Worm (Caenorhabditis elegans): ENCODE results near the gene Y40C5A.4.

DNA sequence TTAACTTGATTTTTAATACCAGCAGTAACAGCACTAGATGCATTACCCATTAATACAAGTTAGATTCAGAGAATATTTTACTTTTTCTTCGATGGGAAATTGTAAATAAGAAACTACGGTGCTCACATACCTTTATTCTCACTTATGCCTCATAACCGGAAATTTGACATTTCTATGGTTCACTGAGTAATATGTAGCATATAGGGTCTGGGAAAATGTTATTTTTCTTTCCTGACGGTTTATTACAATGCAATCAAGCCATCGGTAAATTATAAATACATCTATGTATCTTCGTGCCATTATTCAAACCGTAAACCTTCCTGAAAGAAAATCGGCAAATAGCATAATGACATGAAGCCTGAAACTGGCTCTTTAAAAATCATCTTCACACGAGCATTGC lies 32.2 kb downstream of the Y40C5A.4 start, which contains the start of gene ocr-4:
- no peak for TF ChIP-seq egl-27 (tag; optimal IDR thresholded peaks at IDR 0.05)
- TF ChIP-seq nhr-237 (tag; optimal IDR thresholded peaks at IDR 0.05) = no peak
- no peak for TF ChIP-seq aly-2 (tag; optimal IDR thresholded peaks at IDR 0.05)
- TF ChIP-seq pqm-1 (tag; optimal IDR thresholded peaks at IDR 0.05) = no peak

All from whole organism, L4 larva.